Worm (Caenorhabditis elegans): Measurements from ENCODE around the gene srh-71.
"Not testable (repeated sequence)": the region's sequence is repeated elsewhere in the genome, so short reads cannot be mapped to it uniquely, and the experiment has no call there.

The srh-71 gene

ce11 chrII:3137804-3138203 lies 14.5 kb downstream of the srh-71 start, which contains the start of gene sri-54:
TSS of gene sri-54 (minus strand) at chrII:3137904.
- TF ChIP-seq nhr-12 (tag; optimal IDR thresholded peaks at IDR 0.05), result no peak
- no peak for TF ChIP-seq fos-1 (tag; optimal IDR thresholded peaks at IDR 0.05)
- TF ChIP-seq gmeb-1 (tag; optimal IDR thresholded peaks at IDR 0.05), result no peak
- TF ChIP-seq R02D3.7 (tag; optimal IDR thresholded peaks at IDR 0.05), result no peak
- TF ChIP-seq F13H6.1 (tag; optimal IDR thresholded peaks at IDR 0.05), result no peak
- no peak for TF ChIP-seq ztf-4 (tag; optimal IDR thresholded peaks at IDR 0.05)
- TF ChIP-seq ZK546.5 (tag; optimal IDR thresholded peaks at IDR 0.05), result no peak
- TF ChIP-seq ztf-11 (tag; optimal IDR thresholded peaks at IDR 0.05), result no peak
- TF ChIP-seq nhr-129 (tag; optimal IDR thresholded peaks at IDR 0.05), result no peak
- TF ChIP-seq nhr-77 (tag; optimal IDR thresholded peaks at IDR 0.05), result no peak
- TF ChIP-seq nhr-21 (tag; optimal IDR thresholded peaks at IDR 0.05), result no peak
- no peak for TF ChIP-seq lsy-2 (tag; optimal IDR thresholded peaks at IDR 0.05)
- TF ChIP-seq lin-11 (tag; optimal IDR thresholded peaks at IDR 0.05), result no peak
- no peak for TF ChIP-seq ceh-16 (tag; optimal IDR thresholded peaks at IDR 0.05)
- TF ChIP-seq nhr-237 (tag; optimal IDR thresholded peaks at IDR 0.05), result no peak
- no peak for TF ChIP-seq mdl-1 (tag; optimal IDR thresholded peaks at IDR 0.05)
- no peak for TF ChIP-seq dmd-4 (tag; optimal IDR thresholded peaks at IDR 0.05)
- no peak for TF ChIP-seq blmp-1 (tag; optimal IDR thresholded peaks at IDR 0.05; ENCODE audit: insufficient read depth)
- TF ChIP-seq nhr-23 (tag; optimal IDR thresholded peaks at IDR 0.05), result no peak
- TF ChIP-seq mab-5 (tag; optimal IDR thresholded peaks at IDR 0.05), result no peak

- not testable (repeated sequence) for TF ChIP-seq unc-55 (GFP tag; optimal IDR thresholded peaks at IDR 0.05); lin-11 (tag; optimal IDR thresholded peaks at IDR 0.05); alr-1 (tag; optimal IDR thresholded peaks at IDR 0.05)
These were observed 19.5 kb downstream of the srh-71 start, which contains the start of gene sri-42 for ce11 chrII:3142855-3143254. TSS of gene sri-42 (minus strand) at chrII:3142955.

ce11 chrII:3144552-3144951 lies 21.2 kb downstream of the srh-71 start, which contains the start of gene sri-43:
TSS of gene sri-43 (minus strand) at chrII:3144652.
- TF ChIP-seq aly-2 (tag; optimal IDR thresholded peaks at IDR 0.05); nhr-129 (tag; optimal IDR thresholded peaks at IDR 0.05); lin-13 (GFP tag; optimal IDR thresholded peaks at IDR 0.05): not testable (repeated sequence)

ce11 chrII:3145842-3146241 lies 22.5 kb downstream of the srh-71 start, which contains the start of gene T10D4.15:
TSS of gene T10D4.15 (plus strand) at chrII:3146142.
- no peak for TF ChIP-seq crh-2 (tag; optimal IDR thresholded peaks at IDR 0.05)
- no peak for TF ChIP-seq mab-5 (tag; optimal IDR thresholded peaks at IDR 0.05)
- no peak for TF ChIP-seq ztf-1 (GFP tag; conservative IDR thresholded peaks at IDR 0.05)
- no peak for TF ChIP-seq lin-39 (tag; optimal IDR thresholded peaks at IDR 0.05)
- TF ChIP-seq mdl-1 (tag; optimal IDR thresholded peaks at IDR 0.05), result no peak
- TF ChIP-seq peb-1 (tag; optimal IDR thresholded peaks at IDR 0.05), result no peak
- TF ChIP-seq blmp-1 (tag; optimal IDR thresholded peaks at IDR 0.05; ENCODE audit: insufficient read depth), result no peak
- no peak for TF ChIP-seq ceh-82 (tag; optimal IDR thresholded peaks at IDR 0.05)
- no peak for TF ChIP-seq elt-3 (tag; optimal IDR thresholded peaks at IDR 0.05)
- no peak for TF ChIP-seq fos-1 (tag; optimal IDR thresholded peaks at IDR 0.05)
- TF ChIP-seq aly-2 (tag; optimal IDR thresholded peaks at IDR 0.05), result no peak
- TF ChIP-seq sem-4 (tag; optimal IDR thresholded peaks at IDR 0.05), result no peak

- TF ChIP-seq mbf-1 (tag; optimal IDR thresholded peaks at IDR 0.05), result no peak
- no peak for TF ChIP-seq snpc-4 (tag; optimal IDR thresholded peaks at IDR 0.05)
- no peak for TF ChIP-seq nhr-25 (tag; optimal IDR thresholded peaks at IDR 0.05)
- no peak for TF ChIP-seq sem-4 (tag; optimal IDR thresholded peaks at IDR 0.05)
- no peak for TF ChIP-seq aly-2 (tag; optimal IDR thresholded peaks at IDR 0.05)
- TF ChIP-seq alr-1 (tag; optimal IDR thresholded peaks at IDR 0.05), result no peak
- TF ChIP-seq sma-3 (GFP tag; optimal IDR thresholded peaks at IDR 0.05), result no peak
- TF ChIP-seq ZK546.5 (tag; optimal IDR thresholded peaks at IDR 0.05), result no peak
- no peak for TF ChIP-seq ztf-1 (GFP tag; conservative IDR thresholded peaks at IDR 0.05)
These were observed 25.1 kb downstream of the srh-71 start for ce11 chrII:3148404-3148803.
